Worm (Caenorhabditis elegans): ENCODE measurements around the gene F31F7.2.

The F31F7.2 gene

ce11 chrV:6259139-6259538 is 11.5 kb upstream of the F31F7.2 start, which contains the start of gene K08B12.1:
K08B12.1 (plus strand) TSS chrV:6259367.
- TF ChIP-seq nhr-28 (tag; optimal IDR thresholded peaks at IDR 0.05) (peak; percentile 1), ctbp-1 (GFP tag; IDR thresholded peaks at IDR 0.05) (no peak), zag-1 (tag; optimal IDR thresholded peaks at IDR 0.05) (no peak), unc-39 (tag; optimal IDR thresholded peaks at IDR 0.05) (no peak), attf-4 (tag; optimal IDR thresholded peaks at IDR 0.05) (no peak), unc-62 (GFP tag; optimal IDR thresholded peaks at IDR 0.05 in 1 of 2) (no peak), unc-62 (tag; optimal IDR thresholded peaks at IDR 0.05) (no peak), ceh-44 (GFP tag; IDR thresholded peaks at IDR 0.05) (no peak), nhr-48 (tag; optimal IDR thresholded peaks at IDR 0.05) (no peak)

DNA sequence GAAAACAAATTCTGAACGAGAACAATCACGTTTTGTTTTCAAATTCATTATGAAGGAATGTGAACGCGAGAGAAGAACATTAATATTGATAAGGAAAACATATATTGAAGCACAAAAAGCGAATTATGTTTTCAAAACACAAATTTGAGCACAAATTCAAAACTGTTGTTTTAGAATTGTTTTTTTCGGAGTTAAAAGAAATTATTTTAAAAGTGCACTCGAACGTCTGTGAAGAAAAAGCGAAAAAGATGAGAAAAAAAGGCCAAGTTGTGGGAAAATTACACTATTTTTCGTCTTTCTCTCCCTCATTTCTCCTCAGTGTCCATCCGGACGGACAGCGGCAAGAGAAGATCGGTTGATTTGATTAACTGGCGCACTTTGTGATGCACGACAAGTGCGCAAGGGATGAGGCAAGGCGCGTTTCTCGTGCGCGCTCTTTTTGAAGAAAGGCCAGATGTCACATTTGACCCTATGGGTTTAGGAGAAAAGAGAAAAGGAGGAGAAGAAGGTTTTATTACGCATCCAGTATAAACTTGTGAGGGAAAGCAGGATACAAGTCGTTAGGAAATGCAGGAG is 3.3 kb upstream of the F31F7.2 start, which contains the start of gene mrck-1:
TSS of gene mrck-1 (minus strand) at position 51 of the 576 bp plus-strand sequence.
- TF ChIP-seq snpc-1.2 (GFP tag; IDR thresholded peaks at IDR 0.05) (0 out of 2 replicates have a peak, but pooled peaks have one; percentile 27), nhr-102 (tag; optimal IDR thresholded peaks at IDR 0.05) (peak; percentile 86), nhr-10 (tag; optimal IDR thresholded peaks at IDR 0.05) (no peak), daf-8 (GFP tag; IDR thresholded peaks at IDR 0.05) (no peak), D1046.2 (GFP tag; IDR thresholded peaks at IDR 0.05) (no peak), egl-27 (tag; optimal IDR thresholded peaks at IDR 0.05) (no peak), arid-1 (GFP tag; conservative IDR thresholded peaks at IDR 0.05) (peak; percentile 84), ZK337.2 (GFP tag; IDR thresholded peaks at IDR 0.05) (peak; percentile 31; the same call in 1 of the 2 replicates), unc-39 (tag; optimal IDR thresholded peaks at IDR 0.05) (no peak), R02D3.7 (tag; optimal IDR thresholded peaks at IDR 0.05) (no peak), duxl-1 (tag; optimal IDR thresholded peaks at IDR 0.05; ENCODE audit: poor library complexity) (peak; percentile 58), nhr-48 (tag; optimal IDR thresholded peaks at IDR 0.05) (peak; percentile 93), ztf-11 (tag; optimal IDR thresholded peaks at IDR 0.05) (no peak), nhr-77 (tag; optimal IDR thresholded peaks at IDR 0.05) (peak; percentile 58), snpc-4 (tag; optimal IDR thresholded peaks at IDR 0.05) (no peak), tra-1 (GFP tag; IDR thresholded peaks at IDR 0.05) (peak; percentile 88), lin-13 (GFP tag; optimal IDR thresholded peaks at IDR 0.05) (peak; percentile 86), ceh-20 (GFP tag; IDR thresholded peaks at IDR 0.05) (peak; percentile 94), nhr-237 (tag; optimal IDR thresholded peaks at IDR 0.05) (no peak), hif-1 (tag; optimal IDR thresholded peaks at IDR 0.05) (peak; percentile 42 to 83), sdz-12 (GFP tag; optimal IDR thresholded peaks at IDR 0.05) (no peak), nhr-76 (tag; optimal IDR thresholded peaks at IDR 0.05) (no peak), spr-3 (GFP tag; optimal IDR thresholded peaks at IDR 0.05) (peak; percentile 64), dmd-8 (GFP tag; IDR thresholded peaks at IDR 0.05) (no peak), zfp-2 (tag; optimal IDR thresholded peaks at IDR 0.05) (no peak), Y5F2A.4 (GFP tag; optimal IDR thresholded peaks at IDR 0.05) (no peak), T20F7.1 (GFP tag; optimal IDR thresholded peaks at IDR 0.05) (no peak), F44E2.7 (GFP tag; IDR thresholded peaks at IDR 0.05) (no peak), rbr-2 (tag; optimal IDR thresholded peaks at IDR 0.05) (peak; percentile 94), ZK546.5 (tag; optimal IDR thresholded peaks at IDR 0.05) (no peak), ceh-62 (tag; optimal IDR thresholded peaks at IDR 0.05) (no peak), cey-2 (tag; optimal IDR thresholded peaks at IDR 0.05; ENCODE audit: borderline replicate concordance, insufficient read depth) (no peak), hlh-30 (tag; optimal IDR thresholded peaks at IDR 0.05; ENCODE audit: insufficient read depth) (peak; percentile 89), madf-5 (GFP tag; IDR thresholded peaks at IDR 0.05) (peak; percentile 14 to 51; a peak in 1 of 4 replicates), lin-15B (tag; optimal IDR thresholded peaks at IDR 0.05) (no peak), egl-43 (GFP tag; IDR thresholded peaks at IDR 0.05) (peak; percentile 81), nhr-41 (GFP tag; IDR thresholded peaks at IDR 0.05) (peak; percentile 55; the same call in 1 of the 2 replicates), F49E8.2 (tag; optimal IDR thresholded peaks at IDR 0.05; ENCODE audit: borderline replicate concordance) (no peak), ceh-44 (GFP tag; IDR thresholded peaks at IDR 0.05) (no peak), nhr-28 (tag; optimal IDR thresholded peaks at IDR 0.05) (peak; percentile 72), vab-7 (GFP tag; IDR thresholded peaks at IDR 0.05) (peak; percentile 76), F26F4.8 (GFP tag; conservative IDR thresholded peaks at IDR 0.05) (no peak), nhr-111 (GFP tag; optimal IDR thresholded peaks at IDR 0.05) (no peak), aly-2 (tag; optimal IDR thresholded peaks at IDR 0.05) (no peak)
